Worm (Caenorhabditis elegans): ENCODE data around the gene F46F5.14.

Gene F46F5.14

ce11 chrII:788139-788538 lies 11.7 kb upstream of the F46F5.14 start, which contains the start of gene F46F5.15:
Gene F46F5.15 (plus strand): TSS chrII:788439.
- TF ChIP-seq mbf-1 (tag; optimal IDR thresholded peaks at IDR 0.05) = no peak
- TF ChIP-seq Y55F3AM.14 (GFP tag; optimal IDR thresholded peaks at IDR 0.05) = no peak
- no peak for TF ChIP-seq elt-1 (tag; optimal IDR thresholded peaks at IDR 0.05)
- no peak for TF ChIP-seq R02D3.7 (tag; optimal IDR thresholded peaks at IDR 0.05)
- no peak for TF ChIP-seq unc-62 (GFP tag; optimal IDR thresholded peaks at IDR 0.05)
- no peak for TF ChIP-seq gmeb-1 (tag; optimal IDR thresholded peaks at IDR 0.05)
- TF ChIP-seq skn-1 (tag; optimal IDR thresholded peaks at IDR 0.05) = no peak
- no peak for TF ChIP-seq peb-1 (tag; optimal IDR thresholded peaks at IDR 0.05)
- no peak for TF ChIP-seq sma-3 (GFP tag; optimal IDR thresholded peaks at IDR 0.05)
- no peak for TF ChIP-seq ceh-82 (tag; optimal IDR thresholded peaks at IDR 0.05)
- TF ChIP-seq lsy-2 (tag; optimal IDR thresholded peaks at IDR 0.05) = no peak
- TF ChIP-seq C34F6.9 (tag; optimal IDR thresholded peaks at IDR 0.05) = no peak
- no peak for TF ChIP-seq nhr-25 (tag; optimal IDR thresholded peaks at IDR 0.05)
- no peak for TF ChIP-seq unc-39 (tag; optimal IDR thresholded peaks at IDR 0.05)
- no peak for TF ChIP-seq nhr-12 (tag; optimal IDR thresholded peaks at IDR 0.05)
- TF ChIP-seq ztf-11 (tag; optimal IDR thresholded peaks at IDR 0.05) = no peak
- no peak for TF ChIP-seq nhr-77 (tag; optimal IDR thresholded peaks at IDR 0.05)
- TF ChIP-seq mab-5 (tag; optimal IDR thresholded peaks at IDR 0.05) = no peak
- no peak for TF ChIP-seq elt-3 (tag; optimal IDR thresholded peaks at IDR 0.05)

DNA sequence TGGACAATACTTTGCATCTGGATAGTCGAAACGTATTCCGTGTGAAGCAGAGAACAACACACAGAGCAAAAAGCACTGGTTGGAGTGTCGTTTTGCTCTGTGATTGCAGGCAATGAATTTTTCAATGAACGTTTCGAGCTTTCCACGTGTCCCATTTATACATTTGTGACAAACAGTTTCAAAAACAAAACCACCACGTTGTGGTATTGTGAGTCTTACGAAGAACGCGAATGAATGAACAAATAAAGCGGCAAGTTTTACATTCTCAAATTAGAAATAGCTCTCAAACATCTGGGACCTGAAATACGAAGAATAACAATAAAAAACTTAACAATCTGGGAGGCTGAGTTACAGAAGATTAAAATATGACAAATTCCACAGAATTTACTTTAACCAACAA lies 8.0 kb upstream of the F46F5.14 start, which contains the start of gene F46F5.1:
TSS of gene F46F5.1 (minus strand) at position 101 of the 400 bp plus-strand sequence.
- TF ChIP-seq F13H6.1 (tag; optimal IDR thresholded peaks at IDR 0.05) (no peak), skn-1 (tag; optimal IDR thresholded peaks at IDR 0.05) (no peak), nhr-77 (tag; optimal IDR thresholded peaks at IDR 0.05) (no peak), unc-55 (GFP tag; optimal IDR thresholded peaks at IDR 0.05) (no peak), C34F6.9 (tag; optimal IDR thresholded peaks at IDR 0.05) (no peak), mdl-1 (tag; optimal IDR thresholded peaks at IDR 0.05) (no peak), fos-1 (tag; optimal IDR thresholded peaks at IDR 0.05) (no peak), aly-2 (tag; optimal IDR thresholded peaks at IDR 0.05) (no peak), lin-13 (GFP tag; optimal IDR thresholded peaks at IDR 0.05) (no peak), nhr-10 (tag; optimal IDR thresholded peaks at IDR 0.05) (no peak), egl-27 (tag; optimal IDR thresholded peaks at IDR 0.05) (no peak), R02D3.7 (tag; optimal IDR thresholded peaks at IDR 0.05) (no peak), lsy-2 (tag; optimal IDR thresholded peaks at IDR 0.05) (no peak), ceh-16 (tag; optimal IDR thresholded peaks at IDR 0.05) (no peak), unc-39 (tag; optimal IDR thresholded peaks at IDR 0.05) (no peak), nhr-21 (tag; optimal IDR thresholded peaks at IDR 0.05) (no peak), ztf-11 (tag; optimal IDR thresholded peaks at IDR 0.05) (no peak)

DNA sequence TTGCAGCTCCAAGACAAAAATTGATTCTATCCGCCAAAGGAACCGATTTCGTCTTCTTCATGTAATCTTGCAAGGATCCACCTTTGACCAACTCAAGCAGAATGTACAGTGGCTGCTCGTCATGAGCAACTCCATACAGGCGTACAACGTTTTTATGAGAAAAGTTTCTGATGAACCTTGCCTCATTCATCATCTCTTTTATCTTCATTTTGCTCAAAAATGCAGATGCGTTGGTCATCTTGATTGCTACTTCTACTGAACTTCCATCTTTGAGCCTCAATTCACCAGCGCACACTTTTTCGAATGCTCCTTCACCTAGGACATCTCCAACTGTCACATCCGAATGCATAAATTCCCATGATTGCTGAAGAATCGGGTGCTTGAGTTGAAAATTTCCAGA lies 2.9 kb upstream of the F46F5.14 start:
- no peak for TF ChIP-seq mab-5 (tag; optimal IDR thresholded peaks at IDR 0.05)
- TF ChIP-seq unc-39 (tag; optimal IDR thresholded peaks at IDR 0.05) = no peak
- no peak for TF ChIP-seq ztf-1 (GFP tag; conservative IDR thresholded peaks at IDR 0.05)
- no peak for TF ChIP-seq Y55F3AM.14 (GFP tag; optimal IDR thresholded peaks at IDR 0.05)
- TF ChIP-seq gmeb-1 (tag; optimal IDR thresholded peaks at IDR 0.05) = no peak
- no peak for TF ChIP-seq F13H6.1 (tag; optimal IDR thresholded peaks at IDR 0.05)
- no peak for TF ChIP-seq skn-1 (tag; optimal IDR thresholded peaks at IDR 0.05)
- TF ChIP-seq nhr-23 (tag; optimal IDR thresholded peaks at IDR 0.05) = no peak
- no peak for TF ChIP-seq fos-1 (tag; optimal IDR thresholded peaks at IDR 0.05)
- no peak for TF ChIP-seq crh-2 (tag; optimal IDR thresholded peaks at IDR 0.05)
- TF ChIP-seq alr-1 (tag; optimal IDR thresholded peaks at IDR 0.05) = no peak
- no peak for TF ChIP-seq ceh-16 (tag; optimal IDR thresholded peaks at IDR 0.05)
- TF ChIP-seq nhr-10 (tag; optimal IDR thresholded peaks at IDR 0.05) = no peak
- TF ChIP-seq sem-4 (tag; optimal IDR thresholded peaks at IDR 0.05) = no peak
- TF ChIP-seq nhr-129 (tag; optimal IDR thresholded peaks at IDR 0.05) = no peak
- TF ChIP-seq lsy-2 (tag; optimal IDR thresholded peaks at IDR 0.05) = no peak
- no peak for TF ChIP-seq blmp-1 (tag; optimal IDR thresholded peaks at IDR 0.05; ENCODE audit: insufficient read depth)
- no peak for TF ChIP-seq dmd-4 (tag; optimal IDR thresholded peaks at IDR 0.05)

- TF ChIP-seq lin-13 (GFP tag; optimal IDR thresholded peaks at IDR 0.05) (no peak), dmd-4 (tag; optimal IDR thresholded peaks at IDR 0.05) (no peak), lin-39 (tag; optimal IDR thresholded peaks at IDR 0.05) (no peak), sem-4 (tag; optimal IDR thresholded peaks at IDR 0.05) (no peak), nhr-11 (tag; optimal IDR thresholded peaks at IDR 0.05) (no peak), nhr-77 (tag; optimal IDR thresholded peaks at IDR 0.05) (no peak), unc-62 (GFP tag; optimal IDR thresholded peaks at IDR 0.05) (no peak)
Measured at ce11 chrII:797445-797844, 2.4 kb upstream of the F46F5.14 start.

Data from whole organism, L2 larva.